Fruit fly (Drosophila melanogaster) whole organism, wandering third instar larva: ENCODE results near the gene CG34247.

Source experiments
- Abd-B ChIP-seq: fragments of >200 bp; optimal IDR thresholded peaks from 2 replicates; lab custom pipeline; 2017; ENCODE audit warnings: missing biosample characterization, missing genetic modification characterization
- CG32264 ChIP-seq: fragments of 200-800 bp; sonication (Bioruptor generic); optimal IDR thresholded peaks from 2 replicates; lab custom pipeline; 2016; ENCODE audit warnings: missing biosample characterization, missing genetic modification characterization
- CG9705 ChIP-seq: fragments of 200-800 bp; sonication (Bioruptor generic); optimal IDR thresholded peaks from 2 replicates; lab custom pipeline; 2018; ENCODE audit warnings: missing biosample characterization, mild to moderate bottlenecking, missing genetic modification characterization
- CrebA ChIP-seq: fragments of 200-800 bp; sonication (Bioruptor generic); optimal IDR thresholded peaks from 2 replicates; lab custom pipeline; 2016; ENCODE audit warnings: missing biosample characterization, mild to moderate bottlenecking, missing genetic modification characterization, borderline replicate concordance
- Dif ChIP-seq: fragments of 200-275, 200-300 bp; sonication (Bioruptor generic); optimal IDR thresholded peaks from 2 replicates; lab custom pipeline; 2018; ENCODE audit warnings: missing biosample characterization, missing genetic modification characterization; ENCODE audit not compliant: partially characterized antibody
- GATAd ChIP-seq: sonication (Bioruptor generic); optimal IDR thresholded peaks from 2 replicates; lab custom pipeline; 2016; ENCODE audit warnings: missing biosample characterization, missing genetic modification characterization
- HLH106 ChIP-seq: fragments of 200-800 bp; optimal IDR thresholded peaks from 3 replicates; lab custom pipeline; 2019; ENCODE audit warnings: missing biosample characterization, mild to moderate bottlenecking, missing genetic modification characterization, moderate library complexity
- Hnf4 ChIP-seq: fragments of 200-800 bp; sonication (Bioruptor generic); optimal IDR thresholded peaks from 2 replicates; lab custom pipeline; 2016; ENCODE audit warnings: missing biosample characterization, mild to moderate bottlenecking, missing genetic modification characterization
- Hr78 ChIP-seq: fragments of >200 bp; optimal IDR thresholded peaks from 2 replicates; lab custom pipeline; 2017; ENCODE audit warnings: missing biosample characterization, missing genetic modification characterization
- Hr83 ChIP-seq: fragments of 200-300 bp; sonication (Bioruptor generic); optimal IDR thresholded peaks from 2 replicates; lab custom pipeline; 2016; ENCODE audit warnings: missing biosample characterization, mild to moderate bottlenecking, missing genetic modification characterization, moderate library complexity; ENCODE audit not compliant: poor library complexity, severe bottlenecking
- Jra ChIP-seq: sonication (Bioruptor generic); optimal IDR thresholded peaks from 2 replicates; lab custom pipeline; 2016; ENCODE audit warnings: missing biosample characterization, missing genetic modification characterization
- Mio ChIP-seq: sonication (Bioruptor generic); optimal IDR thresholded peaks from 2 replicates; lab custom pipeline; 2016; ENCODE audit warnings: missing biosample characterization, missing genetic modification characterization
- Myc ChIP-seq: fragments of >200 bp; optimal IDR thresholded peaks from 2 replicates; lab custom pipeline; 2017
- N ChIP-seq: fragments of >200 bp; optimal IDR thresholded peaks from 2 replicates; lab custom pipeline; 2018; ENCODE audit warnings: missing biosample characterization, missing external identifiers, missing genetic modification characterization
- OdsH ChIP-seq: fragments of 200-800 bp; sonication (Bioruptor generic); optimal IDR thresholded peaks from 2 replicates; lab custom pipeline; 2016; ENCODE audit warnings: missing biosample characterization, mild to moderate bottlenecking, missing genetic modification characterization
- Rel ChIP-seq, 2 experiments: fragments of 200-800 bp; sonication (Bioruptor generic) in 1 of 2; optimal IDR thresholded peaks; 2 replicates in 1 of 2; 3 replicates in 1 of 2; lab custom pipeline; 2016 to 2019; ENCODE audit warnings: mild to moderate bottlenecking in 2 of 2, missing biosample characterization in 2 of 2, missing genetic modification characterization in 2 of 2, moderate library complexity in 1 of 2
- Sp1 ChIP-seq: fragments of 200-800 bp; sonication (Bioruptor generic); optimal IDR thresholded peaks from 3 replicates; lab custom pipeline; 2019; ENCODE audit warnings: missing biosample characterization, mild to moderate bottlenecking, missing genetic modification characterization, moderate library complexity
- Vsx2 ChIP-seq: fragments of 200-300, 225-300 bp; sonication (Bioruptor generic); optimal IDR thresholded peaks from 2 replicates; lab custom pipeline; 2018; ENCODE audit warnings: missing biosample characterization, missing genetic modification characterization; ENCODE audit not compliant: partially characterized antibody
- br ChIP-seq: fragments of 200-800 bp; sonication (Bioruptor generic); optimal IDR thresholded peaks from 2 replicates; lab custom pipeline; 2016; ENCODE audit warnings: missing biosample characterization, missing genetic modification characterization
- brk ChIP-seq: fragments of 200-800 bp; sonication (Bioruptor generic); optimal IDR thresholded peaks from 2 replicates; lab custom pipeline; 2016; ENCODE audit warnings: missing biosample characterization, mild to moderate bottlenecking, missing genetic modification characterization
- dl ChIP-seq, 2 experiments: fragments of 175-275, 200-275 bp in 1 of 2; fragments of 200-275 bp in 1 of 2; sonication (Bioruptor generic); optimal IDR thresholded peaks; lab custom pipeline; 2018; ENCODE audit warnings: mild to moderate bottlenecking in 2 of 2, missing biosample characterization in 2 of 2, missing genetic modification characterization in 2 of 2, moderate library complexity in 2 of 2; ENCODE audit not compliant: partially characterized antibody in 2 of 2, insufficient read depth in 1 of 2
- dmrt93B ChIP-seq: fragments of 200-800 bp; sonication (Bioruptor generic); optimal IDR thresholded peaks from 2 replicates; lab custom pipeline; 2018; ENCODE audit warnings: missing biosample characterization, mild to moderate bottlenecking, missing genetic modification characterization
- dsf ChIP-seq: sonication (Bioruptor generic); optimal IDR thresholded peaks from 2 replicates; lab custom pipeline; 2016; ENCODE audit warnings: missing biosample characterization, missing genetic modification characterization, borderline replicate concordance
- ey ChIP-seq: fragments of 200-800 bp; sonication (Bioruptor generic); optimal IDR thresholded peaks from 2 replicates; lab custom pipeline; 2016; ENCODE audit warnings: missing biosample characterization, missing genetic modification characterization
- foxo ChIP-seq, 2 experiments: fragments of 200-800 bp; sonication (Bioruptor generic); optimal IDR thresholded peaks; 2 replicates in 1 of 2; 3 replicates in 1 of 2; lab custom pipeline; 2016 to 2017; ENCODE audit warnings: missing biosample characterization in 2 of 2, missing genetic modification characterization in 2 of 2
- fru ChIP-seq: fragments of 200-800 bp; sonication (Bioruptor generic); optimal IDR thresholded peaks from 3 replicates; lab custom pipeline; 2016; ENCODE audit warnings: missing biosample characterization, mild to moderate bottlenecking, missing genetic modification characterization
- h ChIP-seq: fragments of 200-800 bp; sonication (Bioruptor generic); optimal IDR thresholded peaks from 3 replicates; lab custom pipeline; 2016; ENCODE audit warnings: missing biosample characterization, mild to moderate bottlenecking, missing genetic modification characterization
- jim ChIP-seq: fragments of 175-275, 200-325 bp; sonication (Bioruptor generic); optimal IDR thresholded peaks from 2 replicates; lab custom pipeline; 2016; ENCODE audit warnings: missing biosample characterization, mild to moderate bottlenecking, missing genetic modification characterization
- lola ChIP-seq: fragments of >200 bp; optimal IDR thresholded peaks from 2 replicates; lab custom pipeline; 2017; ENCODE audit warnings: missing biosample characterization, missing genetic modification characterization
- pan ChIP-seq: fragments of >200 bp; optimal IDR thresholded peaks from 2 replicates; lab custom pipeline; 2017
- psq ChIP-seq: fragments of 200-800 bp; sonication (Bioruptor generic); optimal IDR thresholded peaks from 3 replicates; lab custom pipeline; 2017; ENCODE audit warnings: missing biosample characterization, mild to moderate bottlenecking, missing genetic modification characterization, moderate library complexity
- rgr ChIP-seq: fragments of 200-800 bp; sonication (Bioruptor generic); optimal IDR thresholded peaks from 3 replicates; lab custom pipeline; 2016; ENCODE audit warnings: missing biosample characterization, mild to moderate bottlenecking, missing genetic modification characterization
- sage ChIP-seq: fragments of 200-800 bp; sonication (Bioruptor generic); optimal IDR thresholded peaks from 2 replicates; lab custom pipeline; 2016; ENCODE audit warnings: missing biosample characterization, mild to moderate bottlenecking, missing genetic modification characterization
- sv ChIP-seq: fragments of 200-800 bp; sonication (Bioruptor generic); optimal IDR thresholded peaks from 3 replicates; lab custom pipeline; 2016; ENCODE audit warnings: missing biosample characterization, missing genetic modification characterization
- tai ChIP-seq: sonication (Bioruptor generic); optimal IDR thresholded peaks from 2 replicates; lab custom pipeline; 2016; ENCODE audit warnings: missing biosample characterization, missing genetic modification characterization
- usp ChIP-seq: fragments of >200 bp; optimal IDR thresholded peaks from 2 replicates; lab custom pipeline; 2017; ENCODE audit warnings: missing biosample characterization, missing genetic modification characterization
- woc ChIP-seq: sonication (Bioruptor generic); optimal IDR thresholded peaks from 2 replicates; lab custom pipeline; 2016; ENCODE audit warnings: missing biosample characterization, mild to moderate bottlenecking, missing genetic modification characterization

CG34247 gene

DNA sequence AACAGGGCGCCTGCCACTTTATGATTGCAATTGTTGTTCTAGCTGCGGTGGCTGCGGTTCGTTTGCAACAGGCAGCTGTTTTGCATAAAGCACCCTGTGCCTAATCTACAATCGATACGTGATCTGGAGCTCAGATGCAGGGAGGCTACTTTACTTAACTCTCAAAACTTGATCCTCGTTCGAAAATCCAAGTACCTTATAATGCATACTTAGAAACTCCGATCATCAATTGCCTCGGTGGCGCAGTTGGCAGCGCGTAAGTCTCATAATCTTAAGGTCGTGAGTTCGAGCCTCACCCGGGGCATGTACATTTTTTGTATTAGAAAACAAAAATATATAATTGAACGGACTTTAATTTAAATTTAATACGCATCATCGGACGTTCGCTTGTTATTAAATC lies 39.6 kb downstream of the CG34247 start:
- TF ChIP-seq CG32264 (GFP tag; lab: Kevin White, UChicago) (no peak), GATAd (no peak), Hnf4 (GFP tag; lab: Kevin White, UChicago) (no peak), psq (GFP tag; lab: Kevin White, UChicago) (no peak), jim (GFP tag; lab: Kevin White, UChicago) (no peak), sage (no peak), dmrt93B (GFP tag; lab: Kevin White, UChicago) (no peak), Hr78 (GFP tag; lab: Kevin White, UChicago) (no peak), CG9705 (GFP tag; lab: Kevin White, UChicago) (no peak), Myc (no peak), Rel (GFP tag; optimal IDR thresholded peaks at IDR 0.05; lab: Kevin White, UChicago) (no peak), Rel (tag; optimal IDR thresholded peaks at IDR 0.05; lab: Kevin White, UChicago) (no peak), h (GFP tag; lab: Kevin White, UChicago) (no peak), dl (GFP tag; optimal IDR thresholded peaks at IDR 0.05; lab: Kevin White, UChicago; ENCODE audit: insufficient read depth in 1 of 2, partially characterized antibody in 2 of 2) (no peak), Mio (GFP tag; lab: Kevin White, UChicago) (no peak), Jra (GFP tag; lab: Kevin White, UChicago) (no peak), Sp1 (GFP tag; lab: Kevin White, UChicago) (no peak), fru (no peak)

DNA sequence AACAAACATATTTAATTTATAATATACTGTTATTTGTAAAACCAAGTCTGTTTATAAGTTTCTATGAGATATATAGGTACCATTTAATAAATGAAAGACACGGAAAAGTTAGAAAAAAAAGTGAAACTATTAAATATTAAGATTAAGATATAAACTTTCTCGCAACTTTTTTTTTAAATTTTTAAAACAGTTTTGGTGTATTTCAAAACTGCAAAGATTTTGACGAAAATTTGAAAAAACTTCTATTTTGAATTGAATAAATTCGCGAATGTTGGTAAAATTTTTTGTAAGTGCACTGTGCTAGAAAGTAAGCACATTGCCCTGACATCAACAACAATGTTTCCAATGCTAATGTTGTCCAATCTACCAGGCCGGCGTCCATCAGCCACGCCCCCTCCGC lies 40.1 kb downstream of the CG34247 start:
- TF ChIP-seq Mio (GFP tag; lab: Kevin White, UChicago), result no peak
- no peak for TF ChIP-seq dl (GFP tag; optimal IDR thresholded peaks at IDR 0.05; lab: Kevin White, UChicago; ENCODE audit: insufficient read depth in 1 of 2, partially characterized antibody in 2 of 2)
- no peak for TF ChIP-seq Abd-B (GFP tag; lab: Kevin White, UChicago)
- no peak for TF ChIP-seq dsf (GFP tag; lab: Kevin White, UChicago)
- no peak for TF ChIP-seq br (GFP tag; lab: Kevin White, UChicago)
- TF ChIP-seq pan (lab: Kevin White, UChicago), result no peak
- TF ChIP-seq dmrt93B (GFP tag; lab: Kevin White, UChicago), result no peak
- no peak for TF ChIP-seq OdsH (GFP tag; lab: Kevin White, UChicago)
- TF ChIP-seq foxo (GFP tag; optimal IDR thresholded peaks at IDR 0.05; lab: Kevin White, UChicago), result no peak
- no peak for TF ChIP-seq CG9705 (GFP tag; lab: Kevin White, UChicago)
- TF ChIP-seq sv (GFP tag; lab: Kevin White, UChicago), result no peak
- TF ChIP-seq woc (GFP tag; lab: Kevin White, UChicago), result no peak
- TF ChIP-seq sage, result no peak
- no peak for TF ChIP-seq CG32264 (GFP tag; lab: Kevin White, UChicago)
- no peak for TF ChIP-seq fru
- TF ChIP-seq usp, result no peak
- TF ChIP-seq tai (GFP tag; lab: Kevin White, UChicago), result no peak
- TF ChIP-seq Dif (GFP tag; lab: Kevin White, UChicago), result no peak
- TF ChIP-seq HLH106, result no peak

DNA sequence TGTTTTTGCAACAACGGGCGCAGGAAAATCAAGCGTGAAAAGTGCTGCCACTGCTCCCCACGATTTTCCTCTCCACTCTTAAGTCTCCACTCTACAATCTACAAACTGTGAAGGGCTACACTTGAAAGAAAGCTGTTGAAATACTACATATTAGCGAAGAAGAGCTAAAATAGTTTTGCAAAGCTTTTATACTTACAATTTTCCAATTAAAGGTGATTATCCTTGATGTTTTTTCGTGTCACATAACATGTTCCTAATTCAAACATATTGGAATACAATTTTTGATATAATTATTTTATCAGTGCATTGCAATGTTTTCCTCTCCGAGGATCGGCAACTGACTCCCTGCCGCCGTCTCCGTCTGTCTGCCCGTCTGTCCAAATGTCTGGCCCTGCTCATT lies 43.5 kb downstream of the CG34247 start:
- TF ChIP-seq rgr (GFP tag; lab: Kevin White, UChicago) (no peak), fru (peak; percentile 17), Rel (GFP tag; optimal IDR thresholded peaks at IDR 0.05; lab: Kevin White, UChicago) (no peak), Rel (tag; optimal IDR thresholded peaks at IDR 0.05; lab: Kevin White, UChicago) (no peak), pan (lab: Kevin White, UChicago) (no peak), Hr78 (GFP tag; lab: Kevin White, UChicago) (no peak), br (GFP tag; lab: Kevin White, UChicago) (no peak), CG32264 (GFP tag; lab: Kevin White, UChicago) (no peak)

DNA sequence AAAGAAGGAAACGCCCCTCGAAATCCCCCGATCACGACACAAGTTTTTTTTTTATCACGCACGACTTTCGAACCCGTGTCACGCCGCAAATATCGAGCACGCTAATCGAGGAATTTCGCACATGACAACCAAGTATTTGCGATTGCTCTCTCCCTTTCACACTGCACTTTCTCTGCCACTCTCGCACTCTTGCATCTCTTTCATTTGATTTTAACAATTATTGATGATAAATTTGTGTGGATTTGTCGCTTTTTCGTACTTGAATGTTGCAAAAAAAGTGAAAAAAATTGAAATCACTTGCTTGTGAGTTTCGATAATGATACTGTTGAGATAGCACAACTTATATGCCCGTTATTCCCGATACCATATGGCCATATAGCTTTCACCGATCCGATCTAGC lies 44.2 kb downstream of the CG34247 start, which contains the start of gene CG13073:
Gene CG13073, minus strand, starts transcription at position 101 of the 400 bp plus-strand sequence.
- no peak for TF ChIP-seq CrebA (GFP tag; lab: Kevin White, UChicago)
- no peak for TF ChIP-seq Mio (GFP tag; lab: Kevin White, UChicago)
- no peak for TF ChIP-seq Rel (GFP tag; optimal IDR thresholded peaks at IDR 0.05; lab: Kevin White, UChicago)
- no peak for TF ChIP-seq Rel (tag; optimal IDR thresholded peaks at IDR 0.05; lab: Kevin White, UChicago)
- TF ChIP-seq N (GFP tag; lab: Kevin White, UChicago), result no peak
- no peak for TF ChIP-seq br (GFP tag; lab: Kevin White, UChicago)
- no peak for TF ChIP-seq jim (GFP tag; lab: Kevin White, UChicago)
- TF ChIP-seq Dif (GFP tag; lab: Kevin White, UChicago), result no peak
- no peak for TF ChIP-seq OdsH (GFP tag; lab: Kevin White, UChicago)
- no peak for TF ChIP-seq ey (GFP tag; lab: Kevin White, UChicago)
- no peak for TF ChIP-seq brk
- TF ChIP-seq Vsx2, result no peak
- no peak for TF ChIP-seq Myc
- no peak for TF ChIP-seq foxo (GFP tag; optimal IDR thresholded peaks at IDR 0.05; lab: Kevin White, UChicago)
- no peak for TF ChIP-seq psq (GFP tag; lab: Kevin White, UChicago)
- no peak for TF ChIP-seq Abd-B (GFP tag; lab: Kevin White, UChicago)
- TF ChIP-seq Hr83 (GFP tag; lab: Kevin White, UChicago), result no peak
- TF ChIP-seq lola (GFP tag; lab: Kevin White, UChicago), result no peak
- TF ChIP-seq pan (lab: Kevin White, UChicago), result no peak
- TF ChIP-seq tai (GFP tag; lab: Kevin White, UChicago), result no peak
